Worm (Caenorhabditis elegans) whole organism, early embryonic: Measurements from ENCODE around the gene dct-8.

Source experiments
- B0310.2 ChIP-seq: sonication (generic microtip); optimal IDR thresholded peaks from 2 replicates; lab custom pipeline; 2016; ENCODE audit warnings: mild to moderate bottlenecking, missing genetic modification characterization, missing compliant biosample characterization
- F13C5.2 ChIP-seq: sonication (generic microtip); optimal IDR thresholded peaks from 2 replicates; lab custom pipeline; 2017; ENCODE audit warnings: mild to moderate bottlenecking, missing genetic modification characterization, inconsistent platforms, missing compliant biosample characterization
- aly-1 ChIP-seq: sonication (generic microtip); optimal IDR thresholded peaks from 2 replicates; lab custom pipeline; 2016; ENCODE audit warnings: missing genetic modification characterization, missing compliant biosample characterization
- ama-1 ChIP-seq: fragments of 150-350 bp; optimal IDR thresholded peaks from 2 replicates; lab custom pipeline; 2014
- ceh-13 ChIP-seq: fragments of 200-800 bp; sonication (Bioruptor generic); optimal IDR thresholded peaks from 2 replicates; lab custom pipeline; 2018; ENCODE audit warnings: mild to moderate bottlenecking, missing genetic modification characterization, missing compliant biosample characterization
- ceh-36 ChIP-seq: sonication (generic microtip); optimal IDR thresholded peaks from 2 replicates; lab custom pipeline; 2016; ENCODE audit warnings: missing genetic modification characterization, inconsistent platforms, missing compliant biosample characterization
- ets-7 ChIP-seq: sonication (generic microtip); optimal IDR thresholded peaks from 2 replicates; lab custom pipeline; 2016; ENCODE audit warnings: missing genotype, missing genetic modification characterization, missing compliant biosample characterization
- flt-1 ChIP-seq: fragments of 200-800 bp; sonication (Bioruptor generic); IDR thresholded peaks from 2 replicates; pipeline ENCODE4 v1.3.6; 2022; ENCODE audit warnings: missing genetic modification characterization, missing compliant biosample characterization
- hmbx-1 ChIP-seq: sonication (generic microtip); optimal IDR thresholded peaks from 2 replicates; lab custom pipeline; 2016; ENCODE audit warnings: mild to moderate bottlenecking, missing genetic modification characterization, missing compliant biosample characterization
- hmg-4 ChIP-seq: fragments of 200-800 bp; sonication (Bioruptor generic); optimal IDR thresholded peaks from 2 replicates; lab custom pipeline; 2018; ENCODE audit warnings: mild to moderate bottlenecking, missing genetic modification characterization, missing compliant biosample characterization
- hnd-1 ChIP-seq: sonication (generic microtip); optimal IDR thresholded peaks from 2 replicates; lab custom pipeline; 2016; ENCODE audit warnings: missing genetic modification characterization, missing compliant biosample characterization
- pes-1 ChIP-seq: fragments of 200-800 bp; sonication (Bioruptor generic); IDR thresholded peaks from 2 replicates; pipeline ENCODE4 v1.3.6; 2022; ENCODE audit warnings: missing genetic modification reagents, missing genetic modification characterization, missing compliant biosample characterization
- scrt-1 ChIP-seq: fragments of 200-800 bp; sonication (Bioruptor generic); IDR thresholded peaks from 2 replicates; pipeline ENCODE4 v1.3.6; 2022; ENCODE audit warnings: missing genetic modification characterization, missing compliant biosample characterization
- sea-1 ChIP-seq: fragments of 200-800 bp; sonication (Bioruptor generic); conservative IDR thresholded peaks from 2 replicates; pipeline ENCODE4 v1.3.6; 2022; ENCODE audit warnings: missing genetic modification characterization, missing compliant biosample characterization
- tbx-11 ChIP-seq: fragments of 200-800 bp; sonication (Bioruptor generic); IDR thresholded peaks from 2 replicates; pipeline ENCODE4 v1.3.6; 2022; ENCODE audit warnings: missing genetic modification characterization, missing compliant biosample characterization
- tbx-37 ChIP-seq: fragments of 200-800 bp; sonication (Bioruptor generic); conservative IDR thresholded peaks from 2 replicates; pipeline ENCODE4 v1.3.6; 2022; ENCODE audit warnings: missing genetic modification reagents, missing genetic modification characterization, missing compliant biosample characterization
- tra-4 ChIP-seq: sonication (generic microtip); optimal IDR thresholded peaks from 2 replicates; lab custom pipeline; 2017; ENCODE audit warnings: missing genetic modification characterization, missing compliant biosample characterization

dct-8 gene

ce11 chrIV:3888963-3889362, 5.9 kb upstream of the dct-8 start, which contains the start of gene oac-21:
TSS of gene oac-21 (plus strand) at chrIV:3889263.
- TF ChIP-seq tbx-11 (GFP tag; lab: Robert Waterston, UW) (no peak), tra-4 (tag; lab: Kevin White, UChicago) (no peak), pes-1 (GFP tag; lab: Robert Waterston, UW) (no peak), ceh-13 (GFP tag; lab: Kevin White, UChicago) (no peak), hmg-4 (GFP tag; lab: Kevin White, UChicago) (no peak), ets-7 (no peak), aly-1 (no peak), hnd-1 (tag; lab: Kevin White, UChicago) (no peak), scrt-1 (GFP tag; lab: Robert Waterston, UW) (no peak)

ce11 chrIV:3892027-3892426, 2.8 kb upstream of the dct-8 start, which contains the start of gene F56D6.9:
TSS of gene F56D6.9 (plus strand) at chrIV:3892327.
- TF ChIP-seq scrt-1 (GFP tag; lab: Robert Waterston, UW): no peak
- no peak for TF ChIP-seq tra-4 (tag; lab: Kevin White, UChicago)
- TF ChIP-seq B0310.2 (tag; lab: Kevin White, UChicago): no peak
- no peak for TF ChIP-seq ceh-36 (tag; lab: Kevin White, UChicago)
- no peak for TF ChIP-seq flt-1 (GFP tag; lab: Robert Waterston, UW)
- no peak for TF ChIP-seq hmg-4 (GFP tag; lab: Kevin White, UChicago)
- TF ChIP-seq ceh-13 (GFP tag; lab: Kevin White, UChicago): no peak
- no peak for TF ChIP-seq F13C5.2 (tag; lab: Kevin White, UChicago)

ce11 chrIV:3894004-3894480, 828 bp upstream of the dct-8 start, which contains the start of gene F56D6.8:
TSS of gene F56D6.8 (minus strand) at chrIV:3894430.
- TF ChIP-seq tbx-37 (no peak), hnd-1 (tag; lab: Kevin White, UChicago) (no peak), pes-1 (GFP tag; lab: Robert Waterston, UW) (no peak), ets-7 (no peak), flt-1 (GFP tag; lab: Robert Waterston, UW) (no peak), B0310.2 (tag; lab: Kevin White, UChicago) (no peak), ceh-36 (tag; lab: Kevin White, UChicago) (no peak), scrt-1 (GFP tag; lab: Robert Waterston, UW) (no peak), hmbx-1 (no peak), tra-4 (tag; lab: Kevin White, UChicago) (no peak), tbx-11 (GFP tag; lab: Robert Waterston, UW) (no peak), F13C5.2 (tag; lab: Kevin White, UChicago) (no peak), ceh-13 (GFP tag; lab: Kevin White, UChicago) (no peak), ama-1 (lab: Kevin White, UChicago) (no peak), hmg-4 (GFP tag; lab: Kevin White, UChicago) (no peak), sea-1 (no peak), aly-1 (no peak)

- TF ChIP-seq flt-1 (GFP tag; lab: Robert Waterston, UW) (no peak), aly-1 (no peak), hmbx-1 (no peak), ceh-13 (GFP tag; lab: Kevin White, UChicago) (no peak), hnd-1 (tag; lab: Kevin White, UChicago) (no peak)
Observed at ce11 chrIV:3899719-3900554, 5.1 kb downstream of the dct-8 start, which contains the start of gene srz-62. TSS of gene srz-62 (plus strand) at chrIV:3900504.

ce11 chrIV:3902955-3903354, 8.1 kb downstream of the dct-8 start, which contains the start of gene F56D6.6:
TSS of gene F56D6.6 (plus strand) at chrIV:3903255.
- no peak for TF ChIP-seq ets-7
- no peak for TF ChIP-seq flt-1 (GFP tag; lab: Robert Waterston, UW)
- TF ChIP-seq ceh-13 (GFP tag; lab: Kevin White, UChicago): no peak
- TF ChIP-seq hmg-4 (GFP tag; lab: Kevin White, UChicago): no peak
- TF ChIP-seq tbx-37: no peak
- no peak for TF ChIP-seq aly-1
- TF ChIP-seq hnd-1 (tag; lab: Kevin White, UChicago): no peak
- TF ChIP-seq tra-4 (tag; lab: Kevin White, UChicago): no peak

- TF ChIP-seq hnd-1 (tag; lab: Kevin White, UChicago): no peak
- TF ChIP-seq aly-1: no peak
- no peak for TF ChIP-seq hmg-4 (GFP tag; lab: Kevin White, UChicago)
- TF ChIP-seq ama-1 (lab: Kevin White, UChicago): no peak
- no peak for TF ChIP-seq tra-4 (tag; lab: Kevin White, UChicago)
- no peak for TF ChIP-seq ceh-13 (GFP tag; lab: Kevin White, UChicago)
- TF ChIP-seq tbx-37: no peak
- no peak for TF ChIP-seq hmbx-1
- TF ChIP-seq sea-1: no peak
Observed at ce11 chrIV:3904620-3905019, 9.8 kb downstream of the dct-8 start, which contains the start of gene F56D6.21. TSS of gene F56D6.21 (plus strand) at chrIV:3904920.

- no peak for TF ChIP-seq tbx-11 (GFP tag; lab: Robert Waterston, UW)
- no peak for TF ChIP-seq aly-1
- TF ChIP-seq pes-1 (GFP tag; lab: Robert Waterston, UW): no peak
- no peak for TF ChIP-seq hmg-4 (GFP tag; lab: Kevin White, UChicago)
- no peak for TF ChIP-seq F13C5.2 (tag; lab: Kevin White, UChicago)
- TF ChIP-seq scrt-1 (GFP tag; lab: Robert Waterston, UW): no peak
- no peak for TF ChIP-seq ceh-36 (tag; lab: Kevin White, UChicago)
- TF ChIP-seq ceh-13 (GFP tag; lab: Kevin White, UChicago): no peak
- no peak for TF ChIP-seq tra-4 (tag; lab: Kevin White, UChicago)
- no peak for TF ChIP-seq tbx-37
Observed at ce11 chrIV:3906393-3906792, 11.5 kb downstream of the dct-8 start, which contains the start of gene F56D6.11. TSS of gene F56D6.11 (minus strand) at chrIV:3906493.
